Fruit fly (Drosophila melanogaster) whole organism, embryonic: Measurements from ENCODE around the gene Jhbp5.
A peak's percentile ranks its signal among the peaks of the same experiment; 100 is the strongest.

Experiments
- Antp ChIP-seq: fragments of 200-800 bp; sonication (Bioruptor generic); optimal IDR thresholded peaks from 3 replicates; lab custom pipeline; 2016; ENCODE audit warnings: missing biosample characterization, missing genetic modification characterization
- Bgb ChIP-seq: fragments of 200-800 bp; sonication (Bioruptor generic); IDR thresholded peaks from 2 replicates; pipeline ENCODE4 v1.3.6; 2022; ENCODE audit warnings: missing biosample characterization, missing genetic modification characterization; ENCODE audit not compliant: partially characterized antibody
- CG10959 ChIP-seq: fragments of 200-800 bp; sonication (Bioruptor generic); IDR thresholded peaks from 2 replicates; pipeline ENCODE4 v1.3.6; 2022; ENCODE audit warnings: missing biosample characterization, missing genetic modification characterization
- CG11696 ChIP-seq: fragments of 200-800 bp; sonication (Bioruptor generic); IDR thresholded peaks from 2 replicates; pipeline ENCODE4 v1.3.6; 2022; ENCODE audit warnings: missing biosample characterization, missing genetic modification characterization
- CG12299 ChIP-seq: fragments of 200-800 bp; sonication (Bioruptor generic); optimal IDR thresholded peaks from 2 replicates; lab custom pipeline; 2018; ENCODE audit warnings: missing biosample characterization, mild to moderate bottlenecking, missing genetic modification characterization
- CG12744 ChIP-seq: fragments of 200-800 bp; sonication (Bioruptor generic); optimal IDR thresholded peaks from 2 replicates; lab custom pipeline; 2016; ENCODE audit warnings: missing biosample characterization, missing genetic modification characterization
- CG12769 ChIP-seq: fragments of 200-800 bp; sonication (Bioruptor generic); optimal IDR thresholded peaks from 2 replicates; lab custom pipeline; 2019; ENCODE audit warnings: missing biosample characterization, mild to moderate bottlenecking, missing genetic modification characterization, moderate library complexity
- CG13775 ChIP-seq: fragments of 200-800 bp; sonication (Bioruptor generic); optimal IDR thresholded peaks from 3 replicates; lab custom pipeline; 2017; ENCODE audit warnings: missing biosample characterization, mild to moderate bottlenecking, missing genetic modification characterization
- CG1603 ChIP-seq: fragments of 200-800 bp; sonication (Bioruptor generic); optimal IDR thresholded peaks from 2 replicates; lab custom pipeline; 2019; ENCODE audit warnings: missing biosample characterization, mild to moderate bottlenecking, missing genetic modification characterization, moderate library complexity
- CG16863 ChIP-seq: fragments of 200-800 bp; sonication (Bioruptor generic); optimal IDR thresholded peaks from 3 replicates; lab custom pipeline; 2016; ENCODE audit warnings: missing biosample characterization, missing genetic modification characterization
- CG17385 ChIP-seq: fragments of 200-800 bp; sonication (Bioruptor generic); optimal IDR thresholded peaks from 3 replicates; lab custom pipeline; 2018; ENCODE audit warnings: missing biosample characterization, mild to moderate bottlenecking, missing genetic modification characterization
- CG18011 ChIP-seq: fragments of 200-800 bp; sonication (Bioruptor generic); optimal IDR thresholded peaks from 2 replicates; lab custom pipeline; 2017; ENCODE audit warnings: missing biosample characterization, missing genetic modification characterization, mild to moderate bottlenecking, moderate library complexity, missing genotype
- CG2712 ChIP-seq: fragments of 200-800 bp; optimal IDR thresholded peaks from 3 replicates; lab custom pipeline; 2019; ENCODE audit warnings: missing biosample characterization, mild to moderate bottlenecking, missing genetic modification characterization, moderate library complexity
- CG31388 ChIP-seq: fragments of 200-800 bp; sonication (Bioruptor generic); optimal IDR thresholded peaks from 2 replicates; lab custom pipeline; 2016; ENCODE audit warnings: missing biosample characterization, missing genetic modification characterization
- CG3407 ChIP-seq: fragments of 200-800 bp; sonication (Bioruptor generic); optimal IDR thresholded peaks from 2 replicates; lab custom pipeline; 2018; ENCODE audit warnings: missing biosample characterization, mild to moderate bottlenecking, missing genetic modification characterization
- CG6175 ChIP-seq: fragments of 200-800 bp; sonication (Bioruptor generic); IDR thresholded peaks from 3 replicates; pipeline ENCODE4 v1.3.6; 2022; ENCODE audit warnings: missing biosample characterization, missing genetic modification characterization
- CG6683 ChIP-seq: fragments of 200-800 bp; sonication (Bioruptor generic); optimal IDR thresholded peaks from 2 replicates; lab custom pipeline; 2017; ENCODE audit warnings: missing biosample characterization, mild to moderate bottlenecking, missing genetic modification characterization, missing genetic modification reagents
- CG6689 ChIP-seq: fragments of 200-800 bp; sonication (Bioruptor generic); IDR thresholded peaks from 2 replicates; pipeline ENCODE4 v1.3.6; 2022; ENCODE audit warnings: missing biosample characterization, missing genetic modification characterization
- CG7963 ChIP-seq: fragments of 200-800 bp; sonication (Bioruptor generic); IDR thresholded peaks from 3 replicates; pipeline ENCODE4 v1.3.6; 2022; ENCODE audit warnings: missing biosample characterization, missing genetic modification characterization; ENCODE audit not compliant: partially characterized antibody
- CG8478 ChIP-seq: fragments of >200 bp; optimal IDR thresholded peaks from 2 replicates; lab custom pipeline; 2018
- CrebB ChIP-seq: fragments of 200-800 bp; sonication (Bioruptor generic); optimal IDR thresholded peaks from 3 replicates; lab custom pipeline; 2018; ENCODE audit warnings: missing biosample characterization, mild to moderate bottlenecking, missing genetic modification characterization
- D19A ChIP-seq: fragments of 200-800 bp; optimal IDR thresholded peaks from 3 replicates; lab custom pipeline; 2019; ENCODE audit warnings: missing biosample characterization, mild to moderate bottlenecking, missing genetic modification characterization, moderate library complexity
- Eip74EF ChIP-seq, 2 experiments: fragments of 200-800 bp in 1 of 2; fragments of >200 bp in 1 of 2; sonication (Bioruptor generic) in 1 of 2; optimal IDR thresholded peaks; 2 replicates each; lab custom pipeline; 2017 to 2019; ENCODE audit warnings: missing biosample characterization in 2 of 2, missing genetic modification characterization in 2 of 2, mild to moderate bottlenecking in 1 of 2, moderate library complexity in 1 of 2
- HmgD ChIP-seq: fragments of 200-800 bp; sonication (Bioruptor generic); optimal IDR thresholded peaks from 3 replicates; lab custom pipeline; 2016; ENCODE audit warnings: missing biosample characterization, missing genetic modification characterization
- MESR4 ChIP-seq: fragments of 200-800 bp; sonication (Bioruptor generic); optimal IDR thresholded peaks from 2 replicates; lab custom pipeline; 2018; ENCODE audit warnings: missing biosample characterization, mild to moderate bottlenecking, missing genetic modification characterization, moderate library complexity
- Mad ChIP-seq: fragments of 200-800 bp; sonication (Bioruptor generic); optimal IDR thresholded peaks from 2 replicates; lab custom pipeline; 2016; ENCODE audit warnings: missing biosample characterization, missing genetic modification characterization
- Med ChIP-seq: fragments of 200-800 bp; sonication (Bioruptor generic); peaks from one replicate; lab custom pipeline; 2016; ENCODE audit warnings: missing biosample characterization, missing genetic modification characterization, mild to moderate bottlenecking, inconsistent platforms, moderate library complexity
- NC2α ChIP-seq: fragments of 200-800 bp; sonication (Bioruptor generic); optimal IDR thresholded peaks from 2 replicates; lab custom pipeline; 2016; ENCODE audit warnings: missing biosample characterization, missing genetic modification characterization
- NfI ChIP-seq: fragments of 200-800 bp; sonication (Bioruptor generic); optimal IDR thresholded peaks from 3 replicates; lab custom pipeline; 2018; ENCODE audit warnings: missing biosample characterization, mild to moderate bottlenecking, missing genetic modification characterization, moderate library complexity
- Ptx1 ChIP-seq: fragments of 200-800 bp; sonication (Bioruptor generic); IDR thresholded peaks from 2 replicates; pipeline ENCODE4 v1.3.6; 2022; ENCODE audit warnings: missing biosample characterization, missing genetic modification characterization
- Rx ChIP-seq: fragments of 200-800 bp; sonication (Bioruptor generic); IDR thresholded peaks from 2 replicates; pipeline ENCODE4 v1.3.6; 2022; ENCODE audit warnings: missing biosample characterization, missing genetic modification characterization
- Sry-β ChIP-seq: fragments of 200-800 bp; sonication (Bioruptor generic); optimal IDR thresholded peaks from 2 replicates; lab custom pipeline; 2018; ENCODE audit warnings: missing biosample characterization, mild to moderate bottlenecking, missing genetic modification characterization, moderate library complexity
- cas ChIP-seq: fragments of 200-800 bp; sonication (Bioruptor generic); IDR thresholded peaks from 2 replicates; pipeline ENCODE4 v1.3.6; 2022; ENCODE audit warnings: missing biosample characterization, missing genetic modification characterization
- chif ChIP-seq, 2 experiments: fragments of 200-800 bp; sonication (Bioruptor generic); optimal IDR thresholded peaks; 3 replicates each; lab custom pipeline; 2016; ENCODE audit warnings: missing biosample characterization in 2 of 2, missing genetic modification characterization in 2 of 2
- crc ChIP-seq: fragments of 200-800 bp; sonication (Bioruptor generic); optimal IDR thresholded peaks from 2 replicates; lab custom pipeline; 2016; ENCODE audit warnings: missing biosample characterization, missing genetic modification characterization
- exex ChIP-seq: fragments of 200-800 bp; sonication (Bioruptor generic); optimal IDR thresholded peaks from 4 replicates; lab custom pipeline; 2018; ENCODE audit warnings: missing biosample characterization, mild to moderate bottlenecking, missing genetic modification characterization, moderate library complexity
- fd64A ChIP-seq: fragments of 200-800 bp; sonication (Bioruptor generic); optimal IDR thresholded peaks from 3 replicates; lab custom pipeline; 2018; ENCODE audit warnings: missing biosample characterization, mild to moderate bottlenecking, missing genetic modification characterization
- gsb-n ChIP-seq: fragments of 200-800 bp; sonication (Bioruptor generic); optimal IDR thresholded peaks from 3 replicates; lab custom pipeline; 2018; ENCODE audit warnings: missing biosample characterization, mild to moderate bottlenecking, missing genetic modification characterization
- hb ChIP-seq: fragments of 200-800 bp; sonication (Bioruptor generic); IDR thresholded peaks from 3 replicates; pipeline ENCODE4 v1.3.6; 2022; ENCODE audit warnings: missing biosample characterization, missing genetic modification characterization; ENCODE audit not compliant: partially characterized antibody
- kah ChIP-seq: fragments of 200-800 bp; sonication (Bioruptor generic); optimal IDR thresholded peaks from 2 replicates; lab custom pipeline; 2018; ENCODE audit warnings: missing biosample characterization, mild to moderate bottlenecking, missing genetic modification characterization
- ken ChIP-seq: fragments of 200-800 bp; sonication (Bioruptor generic); IDR thresholded peaks from 3 replicates; pipeline ENCODE4 v1.3.6; 2022; ENCODE audit warnings: missing biosample characterization, missing genetic modification characterization
- luna ChIP-seq: fragments of 200-800 bp; sonication (Bioruptor generic); optimal IDR thresholded peaks from 2 replicates; lab custom pipeline; 2016; ENCODE audit warnings: missing biosample characterization, missing genetic modification characterization
- mirr ChIP-seq: fragments of 200-800 bp; sonication (Bioruptor generic); optimal IDR thresholded peaks from 3 replicates; lab custom pipeline; 2018; ENCODE audit warnings: missing biosample characterization, mild to moderate bottlenecking, missing genetic modification characterization
- seq ChIP-seq: fragments of 200-800 bp; sonication (Bioruptor generic); IDR thresholded peaks from 2 replicates; pipeline ENCODE4 v1.3.6; 2022; ENCODE audit warnings: missing biosample characterization, missing genetic modification characterization
- sim ChIP-seq: fragments of 200-800 bp; sonication (Bioruptor generic); IDR thresholded peaks from 2 replicates; pipeline ENCODE4 v1.3.6; 2022; ENCODE audit warnings: missing biosample characterization, missing genetic modification characterization
- sqz ChIP-seq: fragments of 200-800 bp; sonication (Bioruptor generic); optimal IDR thresholded peaks from 3 replicates; lab custom pipeline; 2018; ENCODE audit warnings: missing biosample characterization, mild to moderate bottlenecking, missing genetic modification characterization
- tup ChIP-seq: fragments of 200-800 bp; sonication (Bioruptor generic); optimal IDR thresholded peaks from 2 replicates; lab custom pipeline; 2016; ENCODE audit warnings: missing biosample characterization, mild to moderate bottlenecking, missing genetic modification characterization, moderate library complexity
- twi ChIP-seq: fragments of 200-800 bp; optimal IDR thresholded peaks from 2 replicates; lab custom pipeline; 2019; ENCODE audit warnings: missing biosample characterization, mild to moderate bottlenecking, missing genetic modification characterization, moderate library complexity
- unc-4 ChIP-seq: fragments of 200-800 bp; sonication (Bioruptor generic); IDR thresholded peaks from 2 replicates; pipeline ENCODE4 v1.3.6; 2022; ENCODE audit warnings: missing biosample characterization, missing genetic modification characterization; ENCODE audit not compliant: partially characterized antibody
- wdn ChIP-seq: fragments of 200-800 bp; sonication (Bioruptor generic); IDR thresholded peaks from 2 replicates; pipeline ENCODE4 v1.3.6; 2022; ENCODE audit warnings: missing biosample characterization, missing genetic modification characterization

The Jhbp5 gene

dm6 chr3R:16025587-16026223, 20.2 kb downstream of the Jhbp5 start, which contains the start of gene pnr (continued):
- TF ChIP-seq kah (GFP tag; lab: Kevin White, UChicago), result no peak
- TF ChIP-seq CG10959 (GFP tag; lab: Robert Waterston, UW), result no peak
- 0 out of 2 replicates have a peak, but pooled peaks have one; percentile 20 for TF ChIP-seq CG6689
- TF ChIP-seq mirr (GFP tag; lab: Kevin White, UChicago), result peak; percentile 57
- peak; percentile 17 for TF ChIP-seq CG13775
- TF ChIP-seq CG8478 (lab: Kevin White, UChicago), result peak; percentile 98
- TF ChIP-seq fd64A (GFP tag; lab: Kevin White, UChicago), result peak; percentile 51
- TF ChIP-seq exex (tag; lab: Kevin White, UChicago), result peak; percentile 35
- no peak for TF ChIP-seq CG6175
- peak; percentile 35; the same call in 1 of the 2 replicates for TF ChIP-seq Ptx1 (GFP tag; lab: Robert Waterston, UW)
- TF ChIP-seq CrebB (tag; lab: Kevin White, UChicago), result peak; percentile 45
- peak; percentile 46; the same call in 1 of the 2 replicates for TF ChIP-seq Bgb (GFP tag; lab: Robert Waterston, UW)
- no peak for TF ChIP-seq CG16863 (GFP tag; lab: Kevin White, UChicago)
- peak; percentile 53 for TF ChIP-seq HmgD (GFP tag; lab: Kevin White, UChicago)
- no peak for TF ChIP-seq CG12299 (tag; lab: Kevin White, UChicago)
- no peak for TF ChIP-seq NfI
- TF ChIP-seq CG18011 (GFP tag; lab: Kevin White, UChicago), result no peak
- 0 out of 3 replicates have a peak, but pooled peaks have one; percentile 28 for TF ChIP-seq ken (GFP tag; lab: Robert Waterston, UW)
- no peak for TF ChIP-seq CG6683 (GFP tag; lab: Kevin White, UChicago)
- no peak for TF ChIP-seq tup (GFP tag; lab: Kevin White, UChicago)
- no peak for TF ChIP-seq NC2α (GFP tag; lab: Kevin White, UChicago)
- TF ChIP-seq crc, result no peak
- no peak for TF ChIP-seq chif (GFP tag; optimal IDR thresholded peaks at IDR 0.05; lab: Kevin White, UChicago)
- peak; percentile 37 for TF ChIP-seq gsb-n
- 0 out of 2 replicates have a peak, but pooled peaks have one; percentile 4 for TF ChIP-seq Rx (GFP tag; lab: Robert Waterston, UW)
- TF ChIP-seq CG12769, result no peak
- no peak for TF ChIP-seq CG3407 (GFP tag; lab: Kevin White, UChicago)
- no peak for TF ChIP-seq D19A
- TF ChIP-seq Antp (GFP tag; lab: Kevin White, UChicago), result no peak
- TF ChIP-seq cas (GFP tag; lab: Robert Waterston, UW), result no peak
- peak; percentile 18 for TF ChIP-seq CG17385 (GFP tag; lab: Kevin White, UChicago)
- TF ChIP-seq hb (GFP tag; lab: Robert Waterston, UW), result no peak
- TF ChIP-seq Eip74EF (GFP tag; optimal IDR thresholded peaks at IDR 0.05; lab: Kevin White, UChicago), result no peak
- no peak for TF ChIP-seq luna (GFP tag; lab: Kevin White, UChicago)
- TF ChIP-seq seq (GFP tag; lab: Robert Waterston, UW), result peak; percentile 63; the same call in 1 of the 2 replicates
- no peak for TF ChIP-seq CG7963 (GFP tag; lab: Robert Waterston, UW)
- TF ChIP-seq wdn (GFP tag; lab: Robert Waterston, UW), result no peak
- TF ChIP-seq Med (GFP tag; lab: Kevin White, UChicago), result peak; percentile 89
- no peak for TF ChIP-seq Mad
- no peak for TF ChIP-seq MESR4 (GFP tag; lab: Kevin White, UChicago)
- TF ChIP-seq CG31388 (GFP tag; lab: Kevin White, UChicago), result no peak
- no peak for TF ChIP-seq sim (GFP tag; lab: Robert Waterston, UW)
- peak; percentile 50 for TF ChIP-seq unc-4
- peak; percentile 40 for TF ChIP-seq CG2712 (tag; lab: Kevin White, UChicago)
- TF ChIP-seq CG11696 (GFP tag; lab: Robert Waterston, UW), result no peak
- TF ChIP-seq sqz, result peak; percentile 95
- peak; percentile 27 for TF ChIP-seq twi (tag; lab: Kevin White, UChicago)
- TF ChIP-seq Sry-β (GFP tag; lab: Kevin White, UChicago), result no peak
- peak; percentile 19 for TF ChIP-seq CG1603 (tag; lab: Kevin White, UChicago)
- TF ChIP-seq CG12744, result no peak
